Worm (Caenorhabditis elegans): ENCODE measurements around the gene K08B12.3.

DNA sequence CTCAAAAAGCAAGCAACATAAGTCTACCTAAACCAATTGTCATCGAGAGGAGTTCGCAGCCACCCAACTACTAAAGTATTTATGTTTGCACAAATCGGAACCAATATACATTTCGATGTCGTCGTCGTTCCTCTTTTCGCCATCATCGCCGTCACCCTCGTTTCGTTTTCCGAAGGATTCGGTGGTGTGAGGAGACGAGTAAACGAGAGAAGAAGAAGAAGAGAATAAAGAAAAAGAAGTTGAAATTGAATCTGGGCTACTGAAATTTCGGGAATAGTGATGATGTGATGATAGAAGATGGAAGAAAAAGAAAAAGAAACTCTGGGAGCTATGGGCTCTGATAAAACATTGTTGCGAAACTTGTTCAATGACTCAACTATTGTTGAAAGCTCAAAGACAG lies 33.5 kb downstream of the K08B12.3 start:
- TF ChIP-seq pqm-1 (tag; optimal IDR thresholded peaks at IDR 0.05): no peak
- no peak for TF ChIP-seq pha-4 (tag; optimal IDR thresholded peaks at IDR 0.05)
- TF ChIP-seq ceh-18 (tag; optimal IDR thresholded peaks at IDR 0.05): no peak
- TF ChIP-seq ceh-2 (tag; optimal IDR thresholded peaks at IDR 0.05): no peak
- TF ChIP-seq nhr-11 (tag; optimal IDR thresholded peaks at IDR 0.05): no peak
- TF ChIP-seq fkh-6 (tag; optimal IDR thresholded peaks at IDR 0.05): no peak
- no peak for TF ChIP-seq elt-2 (tag; optimal IDR thresholded peaks at IDR 0.05)

Data from whole organism, late embryonic.